Fruit fly (Drosophila melanogaster): Measurements from ENCODE around the gene CG7800.

CG7800 gene

DNA sequence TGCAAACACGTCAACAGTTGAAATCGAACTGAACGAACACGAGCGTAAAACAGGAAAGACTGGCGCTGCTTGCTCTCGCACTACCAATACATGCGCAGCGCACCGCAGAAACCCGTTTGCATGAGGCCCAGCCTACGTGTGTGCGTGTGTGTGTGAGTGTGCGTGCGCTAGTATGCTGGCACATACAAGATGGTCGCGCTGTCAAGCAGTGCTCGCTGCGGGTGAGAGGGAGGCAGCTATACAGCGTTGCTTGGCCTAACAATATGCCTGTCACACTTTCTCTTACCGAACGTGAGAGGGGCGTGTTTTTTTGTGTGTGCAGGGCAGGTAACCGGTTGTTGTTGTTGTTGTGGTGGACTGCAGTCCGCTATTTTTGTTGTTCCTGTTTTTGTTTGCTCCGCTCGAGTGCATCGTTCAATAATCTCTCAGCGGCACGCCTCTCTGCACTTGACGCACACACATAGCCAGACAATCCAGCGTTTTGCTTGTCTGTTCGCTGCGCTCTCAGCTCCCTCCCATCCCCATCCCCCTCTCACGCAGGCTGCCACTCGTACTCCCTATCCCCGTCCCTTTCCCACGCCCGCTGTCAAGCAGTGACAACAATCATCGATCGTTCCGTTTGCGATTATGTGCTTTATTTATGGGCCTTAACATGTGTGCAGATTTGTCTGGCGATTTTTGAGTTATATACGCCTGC, 36.2 kb upstream of the CG7800 start, which contains the start of gene grn (continued):
- no peak for TF ChIP-seq lmd (GFP tag; IDR thresholded peaks at IDR 0.05)
- peak; percentile 83 for TF ChIP-seq sens (GFP tag)
- peak; percentile 47; the same call in 1 of the 2 replicates for TF ChIP-seq inv (GFP tag; IDR thresholded peaks at IDR 0.05; ENCODE audit: partially characterized antibody)
- peak; percentile 98 for TF ChIP-seq CG31365 (tag; optimal IDR thresholded peaks at IDR 0.05)
- TF ChIP-seq aop (GFP tag; IDR thresholded peaks at IDR 0.05), result peak; percentile 3; the same call in 1 of the 2 replicates
- no peak for TF ChIP-seq h (optimal IDR thresholded peaks at IDR 0.05)
- peak; percentile 23 for TF ChIP-seq CG13775 (GFP tag; optimal IDR thresholded peaks at IDR 0.05)
- TF ChIP-seq Pdp1 (GFP tag; optimal IDR thresholded peaks at IDR 0.05), result peak in 1 of 2 experiments; percentile 57
- no peak for TF ChIP-seq fd96Cb (tag; optimal IDR thresholded peaks at IDR 0.05)
- TF ChIP-seq CG8924 (tag; optimal IDR thresholded peaks at IDR 0.05), result peak; percentile 19
- peak; percentile 31 for TF ChIP-seq Blimp-1 (GFP tag; optimal IDR thresholded peaks at IDR 0.05)
- TF ChIP-seq CG13123 (GFP tag; optimal IDR thresholded peaks at IDR 0.05), result no peak
- no peak; the same call in 1 of the 2 replicates for TF ChIP-seq Ptx1 (GFP tag; IDR thresholded peaks at IDR 0.05)
- peak; percentile 26 for TF ChIP-seq CG2202 (tag; optimal IDR thresholded peaks at IDR 0.05)
- peak; percentile 99 for TF ChIP-seq CG1832 (GFP tag; optimal IDR thresholded peaks at IDR 0.05)
- TF ChIP-seq CG3163 (GFP tag; optimal IDR thresholded peaks at IDR 0.05), result peak; percentile 28
- no peak for TF ChIP-seq fu2 (GFP tag; optimal IDR thresholded peaks at IDR 0.05)
- TF ChIP-seq Jarid2 (GFP tag; optimal IDR thresholded peaks at IDR 0.05), result peak; percentile 89
- TF ChIP-seq CoRest (tag; optimal IDR thresholded peaks at IDR 0.05), result peak; percentile 90
- TF ChIP-seq CG2129 (GFP tag; IDR thresholded peaks at IDR 0.05; ENCODE audit: partially characterized antibody), result no peak
- TF ChIP-seq HmgD (GFP tag; optimal IDR thresholded peaks at IDR 0.05), result peak; percentile 99
- peak; percentile 54; the same call in 1 of the 3 replicates for TF ChIP-seq so (GFP tag; IDR thresholded peaks at IDR 0.05)
- peak; percentile 100 for TF ChIP-seq cg (GFP tag; optimal IDR thresholded peaks at IDR 0.05)
- TF ChIP-seq vfl (GFP tag; optimal IDR thresholded peaks at IDR 0.05), result peak; percentile 22
- 0 out of 2 replicates have a peak, but pooled peaks have one; percentile 32 for TF ChIP-seq stc (GFP tag; IDR thresholded peaks at IDR 0.05)
- peak; percentile 33 for TF ChIP-seq gro (GFP tag; optimal IDR thresholded peaks at IDR 0.05)
- TF ChIP-seq CG43689 (GFP tag; IDR thresholded peaks at IDR 0.05), result no peak
- no peak for TF ChIP-seq CG12744 (GFP tag; optimal IDR thresholded peaks at IDR 0.05)
- peak; percentile 17 for TF ChIP-seq ac (GFP tag; optimal IDR thresholded peaks at IDR 0.05)
- TF ChIP-seq Nf-YC (tag; optimal IDR thresholded peaks at IDR 0.05), result peak; percentile 99
- no peak for TF ChIP-seq CG10431 (GFP tag; optimal IDR thresholded peaks at IDR 0.05)
- TF ChIP-seq Hmr (GFP tag; optimal IDR thresholded peaks at IDR 0.05), result peak; percentile 12
- no peak for TF ChIP-seq CG7745 (tag; optimal IDR thresholded peaks at IDR 0.05)
- no peak for TF ChIP-seq hkb (optimal IDR thresholded peaks at IDR 0.05)
- TF ChIP-seq hkb (GFP tag; IDR thresholded peaks at IDR 0.05), result peak; percentile 58; the same call in 1 of the 2 replicates
- TF ChIP-seq dpn (GFP tag; optimal IDR thresholded peaks at IDR 0.05), result peak; percentile 4 to 22
- TF ChIP-seq jumu (GFP tag; optimal IDR thresholded peaks at IDR 0.05), result peak; percentile 7
- TF ChIP-seq CrebB (tag; optimal IDR thresholded peaks at IDR 0.05), result peak; percentile 43
- peak; percentile 89 for TF ChIP-seq Med (GFP tag)
- TF ChIP-seq CG7987 (GFP tag; optimal IDR thresholded peaks at IDR 0.05), result peak; percentile 33
- TF ChIP-seq chif (GFP tag; optimal IDR thresholded peaks at IDR 0.05), result peak in 1 of 2 experiments; percentile 67
- TF ChIP-seq CG18619 (GFP tag; optimal IDR thresholded peaks at IDR 0.05), result no peak
- TF ChIP-seq CG14965 (GFP tag; optimal IDR thresholded peaks at IDR 0.05; ENCODE audit: borderline replicate concordance), result no peak
- peak; percentile 33; the same call in 1 of the 3 replicates for TF ChIP-seq Optix (GFP tag; IDR thresholded peaks at IDR 0.05)
- peak; percentile 29 for TF ChIP-seq nerfin-1 (tag; optimal IDR thresholded peaks at IDR 0.05)
- TF ChIP-seq Vsx1 (GFP tag; optimal IDR thresholded peaks at IDR 0.05), result no peak
- no peak for TF ChIP-seq CHES-1-like (GFP tag; optimal IDR thresholded peaks at IDR 0.05)
- peak; percentile 100 for TF ChIP-seq CG8478 (optimal IDR thresholded peaks at IDR 0.05)
- TF ChIP-seq fru (optimal IDR thresholded peaks at IDR 0.05), result no peak

All from whole organism, embryonic.